Worm (Caenorhabditis elegans) whole organism, L4 larva: Measurements from ENCODE around the gene tbx-7.

Source experiments
- R02D3.7 ChIP-seq: fragments of 150-350 bp; sonication (generic microtip); optimal IDR thresholded peaks from 3 replicates; lab custom pipeline; 2014; ENCODE audit warnings: missing biosample characterization, missing genetic modification characterization
- ceh-20 ChIP-seq: fragments of 200-800 bp; sonication (Bioruptor generic); IDR thresholded peaks from 2 replicates; pipeline ENCODE4 v1.3.6; 2022; ENCODE audit warnings: missing genetic modification reagents, missing genetic modification characterization, missing compliant biosample characterization
- nhr-10 ChIP-seq: fragments of 150-350 bp; optimal IDR thresholded peaks from 2 replicates; lab custom pipeline; 2014; ENCODE audit warnings: missing biosample characterization, missing genetic modification characterization
- nhr-11 ChIP-seq: fragments of 150-350 bp; optimal IDR thresholded peaks from 2 replicates; lab custom pipeline; 2014; ENCODE audit warnings: missing biosample characterization, missing genetic modification characterization
- nhr-111 ChIP-seq: fragments of 200-800 bp; sonication (Bioruptor generic); optimal IDR thresholded peaks from 2 replicates; lab custom pipeline; 2018; ENCODE audit warnings: mild to moderate bottlenecking, missing genetic modification characterization, missing compliant biosample characterization
- zip-2 ChIP-seq: fragments of 150-350 bp; optimal IDR thresholded peaks from 2 replicates; lab custom pipeline; 2014; ENCODE audit warnings: missing biosample characterization, missing genetic modification characterization

DNA sequence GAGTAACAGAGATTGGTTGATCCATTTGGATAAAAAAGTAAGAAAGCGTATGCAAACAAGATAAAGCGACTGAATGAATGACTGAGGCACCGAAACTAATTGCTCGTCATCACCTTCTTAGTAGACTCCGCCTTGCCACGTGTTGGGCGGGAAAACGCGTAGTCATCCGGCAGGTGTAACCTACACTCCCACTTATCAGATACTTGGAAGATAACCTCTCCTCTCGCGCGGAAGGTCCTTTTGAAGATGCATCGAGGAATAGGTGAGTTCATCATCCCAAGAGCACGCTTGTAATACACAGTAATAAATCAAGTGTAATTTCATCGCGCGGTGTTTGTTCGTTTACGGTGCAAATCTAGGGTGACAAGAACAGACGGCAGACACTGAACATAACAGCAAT lies 18.5 kb upstream of the tbx-7 start, which contains the start of gene tbx-11:
- TF ChIP-seq zip-2 (tag; lab: Kevin White, UChicago) (no peak), nhr-10 (tag; lab: Kevin White, UChicago) (no peak), R02D3.7 (no peak), ceh-20 (GFP tag; lab: Robert Waterston, UW) (no peak), nhr-11 (no peak), nhr-111 (no peak)
